Worm (Caenorhabditis elegans) whole organism, late embryonic: ENCODE results near the gene odr-2.

Source experiments
- C38D4.7 ChIP-seq: fragments of 200-800 bp; sonication (Bioruptor generic); optimal IDR thresholded peaks from 2 replicates; lab custom pipeline; 2018; ENCODE audit warnings: mild to moderate bottlenecking, missing genetic modification characterization, moderate library complexity, missing compliant biosample characterization
- K02D7.2 ChIP-seq: sonication (generic microtip); optimal IDR thresholded peaks from 2 replicates; lab custom pipeline; 2017; ENCODE audit warnings: mild to moderate bottlenecking, missing genetic modification characterization, missing compliant biosample characterization
- T23F11.4 ChIP-seq: fragments of 200-800 bp; sonication (Bioruptor generic); optimal IDR thresholded peaks from 2 replicates; lab custom pipeline; 2018; ENCODE audit warnings: mild to moderate bottlenecking, missing genetic modification characterization, missing compliant biosample characterization
- ceh-18 ChIP-seq: sonication (generic microtip); optimal IDR thresholded peaks from 2 replicates; lab custom pipeline; 2016; ENCODE audit warnings: missing genetic modification characterization, missing compliant biosample characterization
- ceh-19 ChIP-seq: fragments of 200-800 bp; sonication (Bioruptor generic); optimal IDR thresholded peaks from 2 replicates; lab custom pipeline; 2018; ENCODE audit warnings: mild to moderate bottlenecking, missing genetic modification characterization, missing compliant biosample characterization
- ceh-30 ChIP-seq: fragments of 150-350 bp; optimal IDR thresholded peaks from 2 replicates; lab custom pipeline; 2014; ENCODE audit warnings: missing biosample characterization, missing genetic modification characterization
- ceh-6 ChIP-seq: fragments of 200-800 bp; sonication (Bioruptor generic); optimal IDR thresholded peaks from 2 replicates; lab custom pipeline; 2018; ENCODE audit warnings: mild to moderate bottlenecking, missing genetic modification characterization, missing compliant biosample characterization
- ceh-9 ChIP-seq: sonication (generic microtip); optimal IDR thresholded peaks from 2 replicates; lab custom pipeline; 2016; ENCODE audit warnings: mild to moderate bottlenecking, missing genetic modification characterization, inconsistent platforms, missing compliant biosample characterization
- che-1 ChIP-seq: sonication (generic microtip); optimal IDR thresholded peaks from 2 replicates; lab custom pipeline; 2016; ENCODE audit warnings: mild to moderate bottlenecking, missing genetic modification characterization, missing compliant biosample characterization
- dmd-4 ChIP-seq: sonication (generic microtip); optimal IDR thresholded peaks from 2 replicates; lab custom pipeline; 2016; ENCODE audit warnings: borderline replicate concordance, missing genetic modification characterization, missing compliant biosample characterization
- dve-1 ChIP-seq: sonication (generic microtip); optimal IDR thresholded peaks from 2 replicates; lab custom pipeline; 2017; ENCODE audit warnings: antibody characterized with exemption, mild to moderate bottlenecking, missing genetic modification characterization, missing compliant biosample characterization
- elt-2 ChIP-seq: sonication (generic microtip); optimal IDR thresholded peaks from 2 replicates; lab custom pipeline; 2016; ENCODE audit warnings: missing genetic modification reagents, missing genetic modification characterization, missing compliant biosample characterization
- elt-4 ChIP-seq: sonication (generic microtip); optimal IDR thresholded peaks from 2 replicates; lab custom pipeline; 2016; ENCODE audit warnings: missing genetic modification characterization, missing compliant biosample characterization
- hlh-30 ChIP-seq: sonication (generic microtip); optimal IDR thresholded peaks from 2 replicates; lab custom pipeline; 2017; ENCODE audit warnings: antibody characterized with exemption, missing genetic modification characterization, missing compliant biosample characterization; ENCODE audit not compliant: insufficient read depth
- hlh-6 ChIP-seq: sonication (generic microtip); optimal IDR thresholded peaks from 2 replicates; lab custom pipeline; 2016; ENCODE audit warnings: missing genotype, missing genetic modification characterization, missing compliant biosample characterization
- hlh-8 ChIP-seq: sonication (generic microtip); optimal IDR thresholded peaks from 2 replicates; lab custom pipeline; 2016; ENCODE audit warnings: missing genotype, missing genetic modification characterization, missing compliant biosample characterization
- lim-6 ChIP-seq: sonication (generic microtip); optimal IDR thresholded peaks from 2 replicates; lab custom pipeline; 2016; ENCODE audit warnings: missing genetic modification characterization, missing compliant biosample characterization
- lin-11 ChIP-seq: fragments of 200-800 bp; sonication (Bioruptor generic); optimal IDR thresholded peaks from 2 replicates; lab custom pipeline; 2018; ENCODE audit warnings: mild to moderate bottlenecking, missing genetic modification characterization, missing compliant biosample characterization
- nfya-1 ChIP-seq: sonication (generic microtip); optimal IDR thresholded peaks from 2 replicates; lab custom pipeline; 2017; ENCODE audit warnings: missing genetic modification characterization, mild to moderate bottlenecking, missing compliant biosample characterization, antibody characterized with exemption, moderate library complexity
- nhr-11 ChIP-seq: fragments of 150-350 bp; optimal IDR thresholded peaks from 2 replicates; lab custom pipeline; 2014; ENCODE audit warnings: missing biosample characterization, missing genetic modification characterization
- npax-4 ChIP-seq: sonication (generic microtip); optimal IDR thresholded peaks from 2 replicates; lab custom pipeline; 2016; ENCODE audit warnings: missing genetic modification characterization, missing compliant biosample characterization
- pag-3 ChIP-seq: sonication (generic microtip); optimal IDR thresholded peaks from 2 replicates; lab custom pipeline; 2016; ENCODE audit warnings: missing compliant biosample characterization, missing genetic modification characterization, borderline replicate concordance
- pax-1 ChIP-seq: fragments of 150-350 bp; optimal IDR thresholded peaks from 2 replicates; lab custom pipeline; 2014; ENCODE audit warnings: missing biosample characterization, missing genetic modification characterization
- pha-2 ChIP-seq: sonication (generic microtip); optimal IDR thresholded peaks from 2 replicates; lab custom pipeline; 2017; ENCODE audit warnings: mild to moderate bottlenecking, missing genetic modification characterization, missing compliant biosample characterization
- pqm-1 ChIP-seq: sonication (generic microtip); optimal IDR thresholded peaks from 2 replicates; lab custom pipeline; 2016; ENCODE audit warnings: missing genetic modification characterization, missing compliant biosample characterization
- sox-4 ChIP-seq: sonication (generic microtip); optimal IDR thresholded peaks from 2 replicates; lab custom pipeline; 2017; ENCODE audit warnings: mild to moderate bottlenecking, missing genetic modification characterization, inconsistent platforms, missing compliant biosample characterization
- ttx-3 ChIP-seq: sonication (generic microtip); optimal IDR thresholded peaks from 2 replicates; lab custom pipeline; 2016; ENCODE audit warnings: missing genetic modification reagents, missing genetic modification characterization, missing compliant biosample characterization
- unc-3 ChIP-seq, 2 experiments: fragments of 200-800 bp in 1 of 2; sonication (Bioruptor generic) in 1 of 2; sonication (generic microtip) in 1 of 2; conservative IDR thresholded peaks in 1 of 2; optimal IDR thresholded peaks in 1 of 2; 2 replicates each; pipeline versions ENCODE4 v1.3.6 to Lab custom; 2016 to 2022; ENCODE audit warnings: missing compliant biosample characterization in 2 of 2, missing genetic modification characterization in 2 of 2, missing genetic modification reagents in 1 of 2
- unc-42 ChIP-seq: sonication (generic microtip); optimal IDR thresholded peaks from 2 replicates; lab custom pipeline; 2016; ENCODE audit warnings: missing genotype, missing genetic modification characterization, missing compliant biosample characterization
- zip-5 ChIP-seq: sonication (generic microtip); optimal IDR thresholded peaks from 2 replicates; lab custom pipeline; 2016; ENCODE audit warnings: missing genetic modification characterization, missing compliant biosample characterization
- ztf-16 ChIP-seq: sonication (generic microtip); optimal IDR thresholded peaks from 2 replicates; lab custom pipeline; 2017; ENCODE audit warnings: missing genetic modification characterization, missing compliant biosample characterization

Gene odr-2

DNA sequence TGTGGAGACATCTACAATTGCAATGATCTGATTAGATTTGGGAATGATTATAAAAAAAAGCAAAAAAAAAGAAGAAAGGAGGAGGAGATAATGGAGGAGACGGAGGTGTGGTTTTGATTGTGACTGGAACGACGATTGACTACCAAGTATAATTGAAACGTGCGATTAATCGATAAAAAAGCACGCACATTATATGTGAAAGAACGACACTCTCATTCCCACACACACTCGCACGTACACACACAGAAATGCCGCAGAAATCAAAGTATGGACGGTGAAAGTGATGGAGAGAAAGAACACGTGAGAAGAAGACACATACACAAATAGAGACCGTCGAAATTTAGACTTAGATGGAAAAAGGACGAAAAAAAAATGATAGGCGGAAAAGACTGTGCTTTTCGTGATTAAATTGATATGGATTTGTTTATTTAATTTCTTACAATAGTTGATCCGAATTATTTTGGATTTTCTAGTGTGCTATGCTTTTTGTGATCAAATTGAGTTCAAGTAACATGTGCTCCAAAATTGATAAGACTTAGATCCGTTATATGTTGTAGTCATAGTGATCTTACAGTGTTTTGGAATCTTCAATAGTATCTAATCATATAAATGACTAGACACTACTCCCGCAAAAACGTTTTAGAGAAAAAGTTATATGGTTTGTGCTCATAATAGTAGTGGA, 9.5 kb upstream of the odr-2 start, which contains the start of gene nhr-135:
TSS of gene nhr-135 (minus strand) at position 51 of the 682 bp plus-strand sequence.
- TF ChIP-seq unc-42: no peak
- no peak for TF ChIP-seq nfya-1 (tag; lab: Kevin White, UChicago)
- no peak for TF ChIP-seq lim-6 (tag; lab: Kevin White, UChicago)
- TF ChIP-seq pha-2: no peak
- no peak for TF ChIP-seq pag-3 (tag; lab: Kevin White, UChicago)
- TF ChIP-seq elt-2 (tag; lab: Kevin White, UChicago): peak; percentile 8
- no peak for TF ChIP-seq pax-1 (tag; lab: Kevin White, UChicago)
- TF ChIP-seq zip-5 (tag; lab: Kevin White, UChicago): no peak
- TF ChIP-seq, all 69 proteins: peak for 1

DNA sequence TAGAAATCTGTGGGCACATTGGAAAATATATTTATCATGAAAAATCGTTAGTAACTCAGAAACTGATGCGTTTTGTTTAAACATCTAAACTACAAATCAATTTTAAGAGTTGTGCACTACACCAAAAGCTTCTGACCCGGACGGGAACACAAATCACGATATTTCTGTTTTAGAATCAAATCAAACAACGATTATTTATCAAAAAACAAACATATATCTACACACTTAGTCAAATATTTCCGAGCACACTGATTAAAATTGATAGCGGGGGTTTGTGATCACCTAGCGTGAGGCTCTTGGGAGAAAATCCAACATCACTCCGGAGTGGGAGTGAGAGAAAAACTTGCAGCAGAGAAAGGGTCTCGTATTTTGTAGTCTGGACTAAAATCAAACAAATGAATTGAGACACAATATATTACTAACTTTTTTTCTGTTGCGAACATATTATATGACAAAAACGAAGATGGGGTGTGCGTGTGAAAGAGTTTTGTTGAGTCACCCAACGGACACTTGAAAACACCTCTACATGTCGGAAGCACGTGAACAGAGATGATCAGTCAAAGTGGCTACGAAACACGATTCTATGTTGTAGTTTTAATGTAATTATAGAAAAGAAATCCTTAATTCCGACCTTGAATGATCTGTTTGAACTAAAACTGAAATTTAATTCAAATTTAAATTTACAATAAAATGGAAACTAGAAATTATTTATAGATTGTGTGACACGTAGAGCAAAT, 7.9 kb upstream of the odr-2 start:
- TF ChIP-seq unc-3 (GFP tag; conservative IDR thresholded peaks at IDR 0.05; lab: Robert Waterston, UW) (no peak), unc-3 (tag; optimal IDR thresholded peaks at IDR 0.05; lab: Kevin White, UChicago) (no peak), hlh-6 (no peak), ttx-3 (tag; lab: Kevin White, UChicago) (no peak), sox-4 (tag; lab: Kevin White, UChicago) (no peak), ceh-30 (tag; lab: Kevin White, UChicago) (no peak), che-1 (tag; lab: Kevin White, UChicago) (no peak), npax-4 (tag; lab: Kevin White, UChicago) (no peak)

- TF ChIP-seq hlh-8 (tag; lab: Kevin White, UChicago) (no peak), T23F11.4 (no peak), ceh-9 (no peak), dve-1 (no peak), ceh-19 (no peak), C38D4.7 (GFP tag; lab: Kevin White, UChicago) (no peak), ceh-18 (no peak), hlh-30 (tag; lab: Kevin White, UChicago) (no peak), lin-11 (no peak), ztf-16 (tag; lab: Kevin White, UChicago) (no peak), ceh-6 (GFP tag; lab: Kevin White, UChicago) (no peak), K02D7.2 (tag; lab: Kevin White, UChicago) (no peak), dmd-4 (tag; lab: Kevin White, UChicago) (no peak)
Measured at ce11 chrV:7096129-7096730, 7.1 kb upstream of the odr-2 start.

- no peak for TF ChIP-seq pha-2
Measured at ce11 chrV:7096811-7097210, 6.5 kb upstream of the odr-2 start.

DNA sequence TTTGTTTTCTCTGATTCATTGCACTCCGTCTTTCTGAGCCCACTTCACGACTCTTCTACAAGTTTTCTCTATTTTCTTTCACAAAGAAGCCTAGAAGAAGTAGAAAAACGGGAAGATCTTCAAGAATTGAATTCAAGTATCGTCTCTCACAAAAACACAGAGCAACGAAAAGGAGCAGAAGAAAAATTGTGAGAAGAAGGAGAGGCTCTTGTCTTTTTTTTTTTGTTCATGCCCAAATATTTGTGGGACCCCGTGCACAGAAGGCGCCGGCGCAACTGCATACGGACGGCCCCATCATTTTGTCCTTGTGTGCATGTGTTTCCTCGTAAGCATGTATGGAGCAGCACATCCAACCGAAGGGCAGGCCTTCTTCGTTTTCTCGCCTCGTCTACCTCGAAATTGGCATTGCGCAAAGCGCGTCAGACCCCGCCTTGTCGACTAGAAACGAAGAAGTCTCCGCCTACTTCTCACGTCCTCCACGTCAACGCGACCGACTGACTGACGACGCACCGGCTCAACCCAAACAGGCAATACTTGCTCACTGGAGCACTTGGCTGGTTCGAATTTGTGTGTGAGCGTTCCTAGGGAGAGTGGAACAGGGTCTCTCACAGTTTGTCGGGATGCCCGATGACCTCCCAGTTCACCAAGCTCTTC, 3.3 kb downstream of the odr-2 start:
- TF ChIP-seq elt-4 (tag; lab: Kevin White, UChicago) (no peak), unc-42 (peak; percentile 37), pqm-1 (no peak), hlh-6 (peak; percentile 34), nhr-11 (no peak), ttx-3 (tag; lab: Kevin White, UChicago) (no peak)
